Worm (Caenorhabditis elegans) whole organism, L1 larva: ENCODE measurements around the gene him-5.
"Not testable (repeated sequence)": the region's sequence is repeated elsewhere in the genome, so short reads cannot be mapped to it uniquely, and the experiment has no call there.

Source experiments
- C04F5.9 ChIP-seq: sonication (generic microtip); optimal IDR thresholded peaks from 2 replicates; lab custom pipeline; 2016; ENCODE audit warnings: missing genetic modification characterization, missing compliant biosample characterization
- C16A3.4 ChIP-seq: fragments of 150-350 bp; optimal IDR thresholded peaks from 2 replicates; lab custom pipeline; 2014; ENCODE audit warnings: missing biosample characterization, missing genetic modification characterization
- C34B4.2 ChIP-seq: sonication (generic microtip); optimal IDR thresholded peaks from 2 replicates; lab custom pipeline; 2017; ENCODE audit warnings: mild to moderate bottlenecking, missing genetic modification characterization, missing compliant biosample characterization
- F16B12.6 ChIP-seq: fragments of 150-350 bp; optimal IDR thresholded peaks from 2 replicates; lab custom pipeline; 2014; ENCODE audit warnings: missing biosample characterization, missing genetic modification characterization
- ama-1 ChIP-seq: fragments of 150-350 bp; optimal IDR thresholded peaks from 2 replicates; lab custom pipeline; 2014
- blmp-1 ChIP-seq: fragments of 150-350 bp; optimal IDR thresholded peaks from 2 replicates; lab custom pipeline; 2014; ENCODE audit warnings: missing biosample characterization, missing genetic modification characterization
- ceh-63 ChIP-seq: fragments of 200-800 bp; sonication (Bioruptor generic); optimal IDR thresholded peaks from 2 replicates; lab custom pipeline; 2018; ENCODE audit warnings: mild to moderate bottlenecking, missing genetic modification characterization, missing compliant biosample characterization
- ceh-8 ChIP-seq: fragments of 200-800 bp; sonication (Bioruptor generic); optimal IDR thresholded peaks from 2 replicates; lab custom pipeline; 2018; ENCODE audit warnings: mild to moderate bottlenecking, missing genetic modification characterization, moderate library complexity, missing compliant biosample characterization
- ceh-88 ChIP-seq: fragments of 200-800 bp; sonication (Bioruptor generic); IDR thresholded peaks from 2 replicates; pipeline ENCODE4 v1.3.6; 2022; ENCODE audit warnings: missing genetic modification characterization, missing compliant biosample characterization
- ceh-90 ChIP-seq: sonication (generic microtip); optimal IDR thresholded peaks from 2 replicates; lab custom pipeline; 2016; ENCODE audit warnings: missing genetic modification characterization, missing compliant biosample characterization
- dpl-1 ChIP-seq, 3 experiments: fragments of 150-350 bp in 2 of 3; sonication (generic microtip) in 1 of 3; optimal IDR thresholded peaks; 2 replicates each; lab custom pipeline; 2014 to 2017; ENCODE audit warnings: missing biosample characterization in 3 of 3, missing genetic modification characterization in 3 of 3, missing genetic modification reagents in 3 of 3
- efl-1 ChIP-seq, 4 experiments: fragments of 150-350 bp; optimal IDR thresholded peaks in 3 of 4; peaks in 1 of 4; 1 replicate in 1 of 4; 2 replicates in 3 of 4; lab custom pipeline; 2014; ENCODE audit warnings: missing biosample characterization in 2 of 4, missing genetic modification characterization in 2 of 4, missing genetic modification reagents in 2 of 4
- efl-3 ChIP-seq: fragments of 200-800 bp; sonication (Bioruptor generic); optimal IDR thresholded peaks from 2 replicates; lab custom pipeline; 2018; ENCODE audit warnings: mild to moderate bottlenecking, missing genetic modification characterization, missing compliant biosample characterization
- elt-2 ChIP-seq: sonication (generic microtip); optimal IDR thresholded peaks from 2 replicates; lab custom pipeline; 2016; ENCODE audit warnings: missing genetic modification characterization, mild to moderate bottlenecking, inconsistent platforms, missing compliant biosample characterization, missing genetic modification reagents
- elt-3 ChIP-seq, 6 experiments: fragments of 150-350 bp in 1 of 6; sonication (generic microtip); optimal IDR thresholded peaks; 2 replicates each; lab custom pipeline; 2017 to 2018; ENCODE audit warnings: missing biosample characterization in 6 of 6, missing genetic modification characterization in 6 of 6, inconsistent platforms in 1 of 6
- fkh-10 ChIP-seq: sonication (generic microtip); optimal IDR thresholded peaks from 2 replicates; lab custom pipeline; 2017; ENCODE audit warnings: missing biosample characterization, missing genetic modification reagents, missing genetic modification characterization
- fkh-4 ChIP-seq: sonication (generic microtip); optimal IDR thresholded peaks from 2 replicates; lab custom pipeline; 2016; ENCODE audit warnings: missing compliant biosample characterization, missing genetic modification characterization, borderline replicate concordance
- fkh-8 ChIP-seq: sonication (generic microtip); optimal IDR thresholded peaks from 2 replicates; lab custom pipeline; 2016; ENCODE audit warnings: mild to moderate bottlenecking, missing genetic modification characterization, missing compliant biosample characterization
- irx-1 ChIP-seq: sonication (generic microtip); optimal IDR thresholded peaks from 2 replicates; lab custom pipeline; 2016; ENCODE audit warnings: missing genetic modification characterization, missing compliant biosample characterization
- isw-1 ChIP-seq: fragments of 200-800 bp; sonication (Bioruptor generic); IDR thresholded peaks from 2 replicates; pipeline ENCODE4 v1.3.6; 2022; ENCODE audit warnings: missing genetic modification characterization, missing compliant biosample characterization
- lin-14 ChIP-seq: fragments of 200-800 bp; sonication (Bioruptor generic); optimal IDR thresholded peaks from 2 replicates; lab custom pipeline; 2018; ENCODE audit warnings: mild to moderate bottlenecking, missing genetic modification characterization, moderate library complexity, missing compliant biosample characterization
- lin-15B ChIP-seq: fragments of 150-350 bp; sonication (generic microtip); optimal IDR thresholded peaks from 3 replicates; lab custom pipeline; 2014; ENCODE audit warnings: missing biosample characterization, missing genetic modification characterization
- lin-39 ChIP-seq: fragments of 150-350 bp; optimal IDR thresholded peaks from 2 replicates; lab custom pipeline; 2014; ENCODE audit warnings: missing biosample characterization, missing genetic modification reagents, missing genetic modification characterization
- lir-3 ChIP-seq: sonication (generic microtip); optimal IDR thresholded peaks from 2 replicates; lab custom pipeline; 2016; ENCODE audit warnings: mild to moderate bottlenecking, missing genetic modification characterization, moderate library complexity, missing compliant biosample characterization; ENCODE audit not compliant: poor library complexity
- lsy-2 ChIP-seq, 2 experiments: fragments of 150-350 bp; optimal IDR thresholded peaks; 2 replicates each; lab custom pipeline; 2014; ENCODE audit warnings: missing biosample characterization in 2 of 2, missing genetic modification characterization in 2 of 2
- mab-9 ChIP-seq: fragments of 200-800 bp; sonication (Bioruptor generic); IDR thresholded peaks from 2 replicates; pipeline ENCODE4 v1.3.6; 2022; ENCODE audit warnings: missing genetic modification reagents, missing genetic modification characterization, missing compliant biosample characterization
- mdl-1 ChIP-seq, 2 experiments: fragments of 150-350 bp; optimal IDR thresholded peaks; 2 replicates each; lab custom pipeline; 2014 to 2017; ENCODE audit warnings: missing biosample characterization in 2 of 2, missing genetic modification characterization in 2 of 2, inconsistent platforms in 1 of 2
- nhr-19 ChIP-seq: fragments of 200-800 bp; sonication (Bioruptor generic); conservative IDR thresholded peaks from 2 replicates; pipeline ENCODE4 v1.3.6; 2022; ENCODE audit warnings: missing genetic modification characterization, missing compliant biosample characterization
- nhr-20 ChIP-seq: sonication (generic microtip); optimal IDR thresholded peaks from 2 replicates; lab custom pipeline; 2016; ENCODE audit warnings: mild to moderate bottlenecking, missing genetic modification characterization, missing compliant biosample characterization
- nhr-47 ChIP-seq: sonication (generic microtip); optimal IDR thresholded peaks from 2 replicates; lab custom pipeline; 2016; ENCODE audit warnings: mild to moderate bottlenecking, missing genetic modification characterization, moderate library complexity, missing compliant biosample characterization
- nhr-71 ChIP-seq: sonication (generic microtip); optimal IDR thresholded peaks from 2 replicates; lab custom pipeline; 2016; ENCODE audit warnings: mild to moderate bottlenecking, missing genetic modification characterization, moderate library complexity, missing compliant biosample characterization
- nhr-77 ChIP-seq: fragments of 150-350 bp; optimal IDR thresholded peaks from 2 replicates; lab custom pipeline; 2014; ENCODE audit warnings: missing biosample characterization, missing genetic modification characterization
- nhr-85 ChIP-seq: sonication (generic microtip); peaks from one replicate; lab custom pipeline; 2016; ENCODE audit warnings: missing genetic modification characterization, inconsistent platforms, missing compliant biosample characterization
- rnt-1 ChIP-seq: sonication (generic microtip); optimal IDR thresholded peaks from 2 replicates; lab custom pipeline; 2016; ENCODE audit warnings: mild to moderate bottlenecking, missing genetic modification characterization, moderate library complexity, missing compliant biosample characterization
- skn-1 ChIP-seq: fragments of 150-350 bp; optimal IDR thresholded peaks from 2 replicates; lab custom pipeline; 2014; ENCODE audit warnings: missing biosample characterization, missing genetic modification characterization
- snpc-4 ChIP-seq: fragments of 150-350 bp; optimal IDR thresholded peaks from 2 replicates; lab custom pipeline; 2014; ENCODE audit warnings: missing biosample characterization, missing genetic modification characterization
- snu-23 ChIP-seq: sonication (generic microtip); optimal IDR thresholded peaks from 2 replicates; lab custom pipeline; 2016; ENCODE audit warnings: missing genetic modification characterization, missing compliant biosample characterization
- sox-4 ChIP-seq: sonication (generic microtip); optimal IDR thresholded peaks from 2 replicates; lab custom pipeline; 2016; ENCODE audit warnings: missing genetic modification characterization, missing compliant biosample characterization
- tbx-2 ChIP-seq: sonication (generic microtip); optimal IDR thresholded peaks from 2 replicates; lab custom pipeline; 2016; ENCODE audit warnings: missing genetic modification characterization, missing compliant biosample characterization
- tlp-1 ChIP-seq: fragments of 150-350 bp; optimal IDR thresholded peaks from 2 replicates; lab custom pipeline; 2014; ENCODE audit warnings: missing biosample characterization, missing genetic modification characterization
- unc-130 ChIP-seq: fragments of 150-350 bp; optimal IDR thresholded peaks from 2 replicates; lab custom pipeline; 2017; ENCODE audit warnings: missing biosample characterization, missing genetic modification characterization, inconsistent platforms
- unc-86 ChIP-seq: sonication (generic microtip); optimal IDR thresholded peaks from 2 replicates; lab custom pipeline; 2016; ENCODE audit warnings: missing genetic modification characterization, missing compliant biosample characterization
- xbp-1 ChIP-seq: sonication (generic microtip); optimal IDR thresholded peaks from 2 replicates; lab custom pipeline; 2016; ENCODE audit warnings: missing genetic modification characterization, missing compliant biosample characterization
- zip-4 ChIP-seq: fragments of 200-800 bp; sonication (Bioruptor generic); optimal IDR thresholded peaks from 2 replicates; lab custom pipeline; 2018; ENCODE audit warnings: mild to moderate bottlenecking, missing genetic modification characterization, moderate library complexity, missing compliant biosample characterization
- ztf-4 ChIP-seq: fragments of 150-350 bp; optimal IDR thresholded peaks from 2 replicates; lab custom pipeline; 2014; ENCODE audit warnings: missing biosample characterization, missing genetic modification characterization

Gene him-5

ce11 chrV:14090309-14090967 lies at the start of gene him-5, which contains the start of gene D1086.5:
him-5 (plus strand) TSS chrV:14090426.
D1086.5 (minus strand) TSS chrV:14090359.
- TF ChIP-seq lin-39 (tag; lab: Kevin White, UChicago) (no peak), dpl-1 (GFP tag; optimal IDR thresholded peaks at IDR 0.05; lab: Kevin White, UChicago) (no peak), zip-4 (GFP tag; lab: Kevin White, UChicago) (no peak), fkh-4 (tag; lab: Kevin White, UChicago) (no peak), snpc-4 (tag; lab: Kevin White, UChicago) (no peak), tlp-1 (tag; lab: Kevin White, UChicago) (no peak), rnt-1 (tag; lab: Kevin White, UChicago) (peak; percentile 17), tbx-2 (tag; lab: Kevin White, UChicago) (no peak), unc-130 (tag; lab: Kevin White, UChicago) (peak; percentile 8)

- TF ChIP-seq elt-3 (tag; optimal IDR thresholded peaks at IDR 0.05; lab: Kevin White, UChicago); ceh-8; C04F5.9: not testable (repeated sequence)
These were observed 41.0 kb upstream of the him-5 start, which contains the start of gene F58D12.1 for ce11 chrV:14049274-14049673. F58D12.1 (plus strand) TSS chrV:14049574.

ce11 chrV:14055097-14055496 lies 35.1 kb upstream of the him-5 start:
- TF ChIP-seq mdl-1 (tag; optimal IDR thresholded peaks at IDR 0.05; lab: Kevin White, UChicago) (peak in 1 of 2 experiments; percentile 90), F16B12.6 (peak; percentile 19), irx-1 (tag; lab: Kevin White, UChicago) (peak; percentile 99), snpc-4 (tag; lab: Kevin White, UChicago) (peak; percentile 85), mab-9 (GFP tag; lab: Robert Waterston, UW) (peak; percentile 100), C34B4.2 (peak; percentile 92), lin-14 (GFP tag; lab: Kevin White, UChicago) (peak; percentile 98), blmp-1 (peak; percentile 59), nhr-47 (tag; lab: Kevin White, UChicago) (peak; percentile 99), ceh-8 (peak; percentile 97), C04F5.9 (peak; percentile 96), nhr-85 (tag; lab: Kevin White, UChicago) (peak; percentile 100), sox-4 (tag; lab: Kevin White, UChicago) (peak; percentile 98), elt-3 (tag; optimal IDR thresholded peaks at IDR 0.05; lab: Kevin White, UChicago) (peak in 4 of 6 experiments; percentile 18 to 85 (median 64)), efl-3 (peak; percentile 94), isw-1 (GFP tag; lab: Robert Waterston, UW) (peak; percentile 99), nhr-19 (GFP tag; lab: Robert Waterston, UW) (peak; percentile 100), elt-2 (peak; percentile 96), lir-3 (tag; lab: Kevin White, UChicago) (peak; percentile 99), lsy-2 (tag; optimal IDR thresholded peaks at IDR 0.05; lab: Kevin White, UChicago) (peak; percentile 87 to 91), ceh-63 (GFP tag; lab: Kevin White, UChicago) (peak; percentile 97), nhr-77 (tag; lab: Kevin White, UChicago) (peak; percentile 82), nhr-71 (tag; lab: Kevin White, UChicago) (peak; percentile 99), snu-23 (peak; percentile 98), dpl-1 (GFP tag; optimal IDR thresholded peaks at IDR 0.05; lab: Kevin White, UChicago) (peak; percentile 80 to 87 (median 81)), fkh-10 (GFP tag; lab: Kevin White, UChicago) (peak; percentile 29), skn-1 (tag; lab: Kevin White, UChicago) (peak; percentile 62), ceh-90 (tag; lab: Kevin White, UChicago) (peak; percentile 99), C16A3.4 (tag; lab: Kevin White, UChicago) (peak; percentile 82), fkh-8 (tag; lab: Kevin White, UChicago) (peak; percentile 97), nhr-20 (tag; lab: Kevin White, UChicago) (peak; percentile 99), ceh-88 (GFP tag; lab: Robert Waterston, UW) (peak; percentile 99), lin-15B (tag; lab: Kevin White, UChicago) (peak; percentile 65), unc-86 (peak; percentile 94), unc-130 (tag; lab: Kevin White, UChicago) (peak; percentile 98), ama-1 (lab: Kevin White, UChicago) (peak; percentile 2), ztf-4 (tag; lab: Kevin White, UChicago) (peak; percentile 95), xbp-1 (tag; lab: Kevin White, UChicago) (peak; percentile 96), fkh-4 (tag; lab: Kevin White, UChicago) (peak; percentile 100), efl-1 (optimal IDR thresholded peaks at IDR 0.05; lab: Kevin White, UChicago) (peak; percentile 90 to 91), efl-1 (GFP tag; optimal IDR thresholded peaks at IDR 0.05 in 1 of 2; lab: Kevin White, UChicago) (peak; percentile 84 to 99)
